Worm (Caenorhabditis elegans) whole organism, late embryonic: Measurements from ENCODE around the gene glb-34.

ENCODE experiments used
- ama-1 ChIP-seq: fragments of 150-350 bp; optimal IDR thresholded peaks from 2 replicates; lab custom pipeline; 2014
- nhr-11 ChIP-seq: fragments of 150-350 bp; optimal IDR thresholded peaks from 2 replicates; lab custom pipeline; 2014; ENCODE audit warnings: missing biosample characterization, missing genetic modification characterization
- rnt-1 ChIP-seq: sonication (generic microtip); optimal IDR thresholded peaks from 2 replicates; lab custom pipeline; 2016; ENCODE audit warnings: missing genetic modification characterization, missing compliant biosample characterization
- sdc-2 ChIP-seq: sonication (generic microtip); optimal IDR thresholded peaks from 2 replicates; lab custom pipeline; 2016; ENCODE audit warnings: missing genotype, missing genetic modification characterization, missing compliant biosample characterization
- unc-86 ChIP-seq: sonication (generic microtip); optimal IDR thresholded peaks from 2 replicates; lab custom pipeline; 2016; ENCODE audit warnings: missing genetic modification characterization, missing compliant biosample characterization

ce11 chrIV:14562649-14563268 is 9.7 kb downstream of the glb-34 start:
- TF ChIP-seq sdc-2 (tag; lab: Kevin White, UChicago) (no peak), nhr-11 (tag; lab: Kevin White, UChicago) (no peak), rnt-1 (tag; lab: Kevin White, UChicago) (no peak), ama-1 (lab: Kevin White, UChicago) (no peak), unc-86 (tag; lab: Kevin White, UChicago) (no peak)
